Fruit fly (Drosophila melanogaster): ENCODE results near the gene Eig71Ej.

dm6 chr3L:15625676-15626414, 35.0 kb downstream of the Eig71Ej start:
- TF ChIP-seq CG6163 (GFP tag; IDR thresholded peaks at IDR 0.05) = peak; percentile 88
- TF ChIP-seq CG11902 (GFP tag; optimal IDR thresholded peaks at IDR 0.05) = peak; percentile 91
- peak; percentile 93 for TF ChIP-seq lz (GFP tag; optimal IDR thresholded peaks at IDR 0.05)
- peak; percentile 93 for TF ChIP-seq Eip75B (GFP tag; optimal IDR thresholded peaks at IDR 0.05)
- TF ChIP-seq CG6854 (GFP tag; optimal IDR thresholded peaks at IDR 0.05) = peak; percentile 82
- peak; percentile 98 for TF ChIP-seq esn (GFP tag; optimal IDR thresholded peaks at IDR 0.05)
- TF ChIP-seq OdsH (GFP tag; optimal IDR thresholded peaks at IDR 0.05) = peak; percentile 97
- peak; percentile 82 for TF ChIP-seq Eip93F (GFP tag; optimal IDR thresholded peaks at IDR 0.05)
- peak; percentile 97 for TF ChIP-seq achi (GFP tag; optimal IDR thresholded peaks at IDR 0.05)
- TF ChIP-seq net (GFP tag; optimal IDR thresholded peaks at IDR 0.05) = peak; percentile 92
- peak; percentile 94 for TF ChIP-seq Blimp-1 (GFP tag; optimal IDR thresholded peaks at IDR 0.05)
